Fruit fly (Drosophila melanogaster) whole organism, embryonic: Measurements from ENCODE around the gene CG3104.

Source experiments
- ATbp ChIP-seq: fragments of 200-800 bp; sonication (Bioruptor generic); optimal IDR thresholded peaks from 2 replicates; lab custom pipeline; 2017; ENCODE audit warnings: missing biosample characterization, mild to moderate bottlenecking, missing genetic modification characterization, missing genetic modification reagents
- Ada2b ChIP-seq: fragments of 200-800 bp; sonication (Bioruptor generic); IDR thresholded peaks from 2 replicates; pipeline ENCODE4 v1.3.6; 2022; ENCODE audit warnings: missing biosample characterization, missing genetic modification characterization
- Asciz ChIP-seq: fragments of 200-800 bp; sonication (Bioruptor generic); optimal IDR thresholded peaks from 2 replicates; lab custom pipeline; 2017; ENCODE audit warnings: missing biosample characterization, mild to moderate bottlenecking, missing genetic modification characterization, missing genetic modification reagents
- CG10543 ChIP-seq: fragments of 200-800 bp; sonication (Bioruptor generic); optimal IDR thresholded peaks from 3 replicates; lab custom pipeline; 2017; ENCODE audit warnings: missing biosample characterization, mild to moderate bottlenecking, missing genetic modification characterization, moderate library complexity
- CG12155 ChIP-seq: fragments of 200-800 bp; sonication (Bioruptor generic); optimal IDR thresholded peaks from 3 replicates; lab custom pipeline; 2016; ENCODE audit warnings: missing biosample characterization, missing genetic modification characterization
- CG13894 ChIP-seq: fragments of 200-800 bp; sonication (Bioruptor generic); optimal IDR thresholded peaks from 3 replicates; lab custom pipeline; 2018; ENCODE audit warnings: missing biosample characterization, mild to moderate bottlenecking, missing genetic modification characterization, moderate library complexity
- CG14710 ChIP-seq: fragments of 200-800 bp; sonication (Bioruptor generic); optimal IDR thresholded peaks from 3 replicates; lab custom pipeline; 2019; ENCODE audit warnings: missing biosample characterization, mild to moderate bottlenecking, missing genetic modification characterization, moderate library complexity
- CG17328 ChIP-seq: fragments of 200-800 bp; sonication (Bioruptor generic); IDR thresholded peaks from 2 replicates; pipeline ENCODE4 v1.3.6; 2022; ENCODE audit warnings: missing biosample characterization, missing genetic modification characterization
- CG17612 ChIP-seq: fragments of 200-800 bp; sonication (Bioruptor generic); IDR thresholded peaks from 2 replicates; pipeline ENCODE4 v1.3.6; 2022; ENCODE audit warnings: missing biosample characterization, missing genetic modification characterization
- CG18599 ChIP-seq: fragments of 200-800 bp; sonication (Bioruptor generic); optimal IDR thresholded peaks from 3 replicates; lab custom pipeline; 2017; ENCODE audit warnings: missing biosample characterization, missing genetic modification characterization, mild to moderate bottlenecking, moderate library complexity, missing genetic modification reagents
- CG30403 ChIP-seq: fragments of 200-800 bp; sonication (Bioruptor generic); optimal IDR thresholded peaks from 3 replicates; lab custom pipeline; 2016; ENCODE audit warnings: missing biosample characterization, missing genetic modification characterization
- CG32767 ChIP-seq: fragments of 200-800 bp; sonication (Bioruptor generic); IDR thresholded peaks from 2 replicates; pipeline ENCODE4 v1.3.6; 2022; ENCODE audit warnings: missing biosample characterization, missing genetic modification characterization
- CG4854 ChIP-seq: fragments of 200-800 bp; sonication (Bioruptor generic); optimal IDR thresholded peaks from 2 replicates; lab custom pipeline; 2016; ENCODE audit warnings: missing biosample characterization, missing genetic modification characterization, inconsistent platforms
- CG7372 ChIP-seq: fragments of 200-800 bp; sonication (Bioruptor generic); IDR thresholded peaks from 2 replicates; pipeline ENCODE4 v1.3.6; 2022; ENCODE audit warnings: missing biosample characterization, missing genetic modification characterization
- CG7839 ChIP-seq: fragments of 200-800 bp; sonication (Bioruptor generic); optimal IDR thresholded peaks from 3 replicates; lab custom pipeline; 2018; ENCODE audit warnings: missing biosample characterization, mild to moderate bottlenecking, missing genetic modification characterization, moderate library complexity
- CG9609 ChIP-seq: fragments of 200-800 bp; sonication (Bioruptor generic); optimal IDR thresholded peaks from 3 replicates; lab custom pipeline; 2016; ENCODE audit warnings: missing biosample characterization, missing genetic modification characterization
- CG9727 ChIP-seq: fragments of 200-800 bp; sonication (Bioruptor generic); optimal IDR thresholded peaks from 3 replicates; lab custom pipeline; 2017; ENCODE audit warnings: missing biosample characterization, mild to moderate bottlenecking, missing genetic modification characterization
- CG9817 ChIP-seq: fragments of 200-800 bp; sonication (Bioruptor generic); optimal IDR thresholded peaks from 2 replicates; lab custom pipeline; 2018; ENCODE audit warnings: missing biosample characterization, mild to moderate bottlenecking, missing genetic modification characterization, moderate library complexity
- D19B ChIP-seq: fragments of 200-800 bp; sonication (Bioruptor generic); optimal IDR thresholded peaks from 2 replicates; lab custom pipeline; 2017; ENCODE audit warnings: missing biosample characterization, mild to moderate bottlenecking, missing genetic modification characterization
- H15 ChIP-seq: fragments of 200-800 bp; sonication (Bioruptor generic); IDR thresholded peaks from 3 replicates; pipeline ENCODE4 v1.3.6; 2022; ENCODE audit warnings: missing biosample characterization, missing genetic modification characterization
- Hand ChIP-seq: fragments of 200-800 bp; sonication (Bioruptor generic); optimal IDR thresholded peaks from 2 replicates; lab custom pipeline; 2017; ENCODE audit warnings: mild to moderate bottlenecking, missing biosample characterization, missing genetic modification reagents, missing genetic modification characterization
- Hmr ChIP-seq: fragments of 200-800 bp; sonication (Bioruptor generic); optimal IDR thresholded peaks from 3 replicates; lab custom pipeline; 2017; ENCODE audit warnings: mild to moderate bottlenecking, missing biosample characterization, missing genetic modification reagents, missing genetic modification characterization
- Hr3 ChIP-seq: fragments of 200-800 bp; sonication (Bioruptor generic); optimal IDR thresholded peaks from 3 replicates; lab custom pipeline; 2016; ENCODE audit warnings: missing biosample characterization, missing genetic modification characterization
- Hr51 ChIP-seq, 2 experiments: fragments of 200-800 bp; sonication (Bioruptor generic); optimal IDR thresholded peaks; 2 replicates in 1 of 2; 3 replicates in 1 of 2; lab custom pipeline; 2016 to 2018; ENCODE audit warnings: missing biosample characterization in 2 of 2, missing genetic modification characterization in 2 of 2, mild to moderate bottlenecking in 1 of 2, moderate library complexity in 1 of 2
- Mad ChIP-seq: fragments of 200-800 bp; sonication (Bioruptor generic); optimal IDR thresholded peaks from 2 replicates; lab custom pipeline; 2016; ENCODE audit warnings: missing biosample characterization, missing genetic modification characterization
- Med ChIP-seq: fragments of 200-800 bp; sonication (Bioruptor generic); peaks from one replicate; lab custom pipeline; 2016; ENCODE audit warnings: missing biosample characterization, missing genetic modification characterization, mild to moderate bottlenecking, inconsistent platforms, moderate library complexity
- abd-A ChIP-seq: fragments of 200-800 bp; sonication (Bioruptor generic); optimal IDR thresholded peaks from 3 replicates; lab custom pipeline; 2019; ENCODE audit warnings: missing biosample characterization, mild to moderate bottlenecking, missing genetic modification characterization, moderate library complexity
- ac ChIP-seq: fragments of 200-800 bp; sonication (Bioruptor generic); optimal IDR thresholded peaks from 3 replicates; lab custom pipeline; 2017; ENCODE audit warnings: missing biosample characterization, mild to moderate bottlenecking, missing genetic modification characterization
- caup ChIP-seq: fragments of 200-800 bp; sonication (Bioruptor generic); optimal IDR thresholded peaks from 3 replicates; lab custom pipeline; 2017; ENCODE audit warnings: missing biosample characterization, mild to moderate bottlenecking, missing genetic modification characterization, moderate library complexity; ENCODE audit not compliant: severe bottlenecking
- ci ChIP-seq: fragments of 200-800 bp; sonication (Bioruptor generic); IDR thresholded peaks from 3 replicates; pipeline ENCODE4 v1.3.6; 2022; ENCODE audit warnings: missing biosample characterization, missing genetic modification characterization
- croc ChIP-seq: fragments of 200-800 bp; sonication (Bioruptor generic); conservative IDR thresholded peaks from 3 replicates; pipeline ENCODE4 v1.3.6; 2022; ENCODE audit warnings: missing biosample characterization, missing genetic modification characterization
- da ChIP-seq: fragments of 200-800 bp; sonication (Bioruptor generic); optimal IDR thresholded peaks from 2 replicates; lab custom pipeline; 2016; ENCODE audit warnings: missing biosample characterization, missing genetic modification characterization
- dan ChIP-seq: fragments of 200-800 bp; sonication (Bioruptor generic); IDR thresholded peaks from 2 replicates; pipeline ENCODE4 v1.3.6; 2022; ENCODE audit warnings: missing biosample characterization, missing genetic modification characterization
- disco-r ChIP-seq: fragments of 200-800 bp; sonication (Bioruptor generic); optimal IDR thresholded peaks from 2 replicates; lab custom pipeline; 2016; ENCODE audit warnings: missing biosample characterization, missing genetic modification characterization
- esg ChIP-seq: fragments of 200-800 bp; sonication (Bioruptor generic); conservative IDR thresholded peaks from 2 replicates; pipeline ENCODE4 v1.3.6; 2022; ENCODE audit warnings: missing biosample characterization, missing genetic modification characterization
- lmd ChIP-seq: fragments of 200-800 bp; sonication (Bioruptor generic); IDR thresholded peaks from 2 replicates; pipeline ENCODE4 v1.3.6; 2022; ENCODE audit warnings: missing biosample characterization, missing genetic modification characterization
- luna ChIP-seq: fragments of 200-800 bp; sonication (Bioruptor generic); optimal IDR thresholded peaks from 2 replicates; lab custom pipeline; 2016; ENCODE audit warnings: missing biosample characterization, missing genetic modification characterization
- maf-S ChIP-seq: fragments of 200-800 bp; sonication (Bioruptor generic); optimal IDR thresholded peaks from 2 replicates; lab custom pipeline; 2016; ENCODE audit warnings: missing biosample characterization, missing genetic modification characterization
- mld ChIP-seq: fragments of 200-800 bp; sonication (Bioruptor generic); IDR thresholded peaks from 3 replicates; pipeline ENCODE4 v1.3.6; 2022; ENCODE audit warnings: missing biosample characterization, missing genetic modification characterization; ENCODE audit not compliant: partially characterized antibody
- pb ChIP-seq: fragments of 200-800 bp; sonication (Bioruptor generic); optimal IDR thresholded peaks from 3 replicates; lab custom pipeline; 2016; ENCODE audit warnings: missing biosample characterization, missing genetic modification characterization
- peb ChIP-seq: fragments of 200-800 bp; sonication (Bioruptor generic); IDR thresholded peaks from 2 replicates; pipeline ENCODE4 v1.3.6; 2022; ENCODE audit warnings: missing biosample characterization, missing genetic modification characterization
- pum ChIP-seq: fragments of 200-800 bp; sonication (Bioruptor generic); optimal IDR thresholded peaks from 2 replicates; lab custom pipeline; 2016; ENCODE audit warnings: missing biosample characterization, missing genetic modification characterization
- ranshi ChIP-seq: fragments of 200-800 bp; sonication (Bioruptor generic); IDR thresholded peaks from 2 replicates; pipeline ENCODE4 v1.3.6; 2022; ENCODE audit warnings: missing biosample characterization, missing genetic modification characterization
- sna ChIP-seq: fragments of 200-800 bp; sonication (Bioruptor generic); IDR thresholded peaks from 2 replicates; pipeline ENCODE4 v1.3.6; 2022; ENCODE audit warnings: missing biosample characterization, missing genetic modification characterization; ENCODE audit not compliant: partially characterized antibody
- sqz ChIP-seq: fragments of 200-800 bp; sonication (Bioruptor generic); optimal IDR thresholded peaks from 3 replicates; lab custom pipeline; 2018; ENCODE audit warnings: missing biosample characterization, mild to moderate bottlenecking, missing genetic modification characterization
- sr ChIP-seq: fragments of 200-800 bp; sonication (Bioruptor generic); IDR thresholded peaks from 3 replicates; pipeline ENCODE4 v1.3.6; 2022; ENCODE audit warnings: missing biosample characterization, missing genetic modification characterization
- stwl ChIP-seq: fragments of 200-800 bp; sonication (Bioruptor generic); optimal IDR thresholded peaks from 3 replicates; lab custom pipeline; 2018; ENCODE audit warnings: missing biosample characterization, mild to moderate bottlenecking, missing genetic modification characterization, moderate library complexity
- tin ChIP-seq: fragments of 200-800 bp; sonication (Bioruptor generic); optimal IDR thresholded peaks from 3 replicates; lab custom pipeline; 2016; ENCODE audit warnings: missing biosample characterization, missing genetic modification characterization
- twi ChIP-seq: fragments of 200-800 bp; optimal IDR thresholded peaks from 2 replicates; lab custom pipeline; 2019; ENCODE audit warnings: missing biosample characterization, mild to moderate bottlenecking, missing genetic modification characterization, moderate library complexity
- zen ChIP-seq: fragments of 200-800 bp; sonication (Bioruptor generic); optimal IDR thresholded peaks from 3 replicates; lab custom pipeline; 2018; ENCODE audit warnings: missing biosample characterization, mild to moderate bottlenecking, missing genetic modification characterization, moderate library complexity

Gene CG3104

dm6 chr2L:2861885-2862620 is 6.5 kb upstream of the CG3104 start (continued):
- peak; percentile 23 for TF ChIP-seq CG9727 (GFP tag; lab: Kevin White, UChicago)
- TF ChIP-seq twi (tag; lab: Kevin White, UChicago): peak; percentile 52
- no peak for TF ChIP-seq CG14710
- peak; percentile 99 for TF ChIP-seq CG17328 (GFP tag; lab: Robert Waterston, UW)
- TF ChIP-seq D19B (GFP tag; lab: Kevin White, UChicago): no peak
- no peak for TF ChIP-seq ATbp (GFP tag; lab: Kevin White, UChicago)
- TF ChIP-seq Asciz (GFP tag; lab: Kevin White, UChicago): no peak
- no peak for TF ChIP-seq Mad (GFP tag; lab: Kevin White, UChicago)
- TF ChIP-seq Med: peak; percentile 77
- TF ChIP-seq CG10543 (GFP tag; lab: Kevin White, UChicago): peak; percentile 35
- TF ChIP-seq tin: no peak
- TF ChIP-seq Ada2b: no peak
- TF ChIP-seq ci: no peak; the same call in none of the 3 replicates
- no peak for TF ChIP-seq H15 (GFP tag; lab: Robert Waterston, UW)
- TF ChIP-seq mld: peak; percentile 62; the same call in 1 of the 3 replicates
- peak; percentile 25 for TF ChIP-seq CG13894 (tag; lab: Kevin White, UChicago)
- no peak for TF ChIP-seq CG9609
- TF ChIP-seq lmd (GFP tag; lab: Robert Waterston, UW): no peak
- no peak for TF ChIP-seq CG7372 (GFP tag; lab: Robert Waterston, UW)
- no peak for TF ChIP-seq CG32767 (GFP tag; lab: Robert Waterston, UW)
- no peak for TF ChIP-seq CG30403
- peak; percentile 71 for TF ChIP-seq CG18599 (GFP tag; lab: Kevin White, UChicago)
- TF ChIP-seq pb (GFP tag; lab: Kevin White, UChicago): no peak
- TF ChIP-seq CG9817 (tag; lab: Kevin White, UChicago): no peak
- no peak for TF ChIP-seq maf-S (GFP tag; lab: Kevin White, UChicago)
- TF ChIP-seq zen (tag; lab: Kevin White, UChicago): no peak
- no peak for TF ChIP-seq da (GFP tag; lab: Kevin White, UChicago)
- TF ChIP-seq caup (GFP tag; lab: Kevin White, UChicago): peak; percentile 42
- TF ChIP-seq luna (GFP tag; lab: Kevin White, UChicago): no peak
- TF ChIP-seq sqz: peak; percentile 19
- TF ChIP-seq peb: no peak
- peak in 1 of 2 experiments; percentile 17 for TF ChIP-seq Hr51 (GFP tag; optimal IDR thresholded peaks at IDR 0.05; lab: Kevin White, UChicago)
- peak; percentile 3 for TF ChIP-seq Hmr (GFP tag; lab: Kevin White, UChicago)
- no peak for TF ChIP-seq CG4854
- no peak for TF ChIP-seq ac (GFP tag; lab: Kevin White, UChicago)
- TF ChIP-seq ranshi (GFP tag; lab: Robert Waterston, UW): no peak
- TF ChIP-seq dan (GFP tag; lab: Robert Waterston, UW): no peak
- no peak for TF ChIP-seq pum (GFP tag; lab: Kevin White, UChicago)
- TF ChIP-seq stwl (tag; lab: Kevin White, UChicago): no peak
- TF ChIP-seq croc: no peak
- TF ChIP-seq sna: 0 out of 2 replicates have a peak, but pooled peaks have one; percentile 39
- no peak for TF ChIP-seq Hr3 (GFP tag; lab: Kevin White, UChicago)
- peak; percentile 15 for TF ChIP-seq CG7839 (tag; lab: Kevin White, UChicago)
- TF ChIP-seq esg (GFP tag; lab: Robert Waterston, UW): no peak
- no peak for TF ChIP-seq CG17612 (GFP tag; lab: Robert Waterston, UW)
- no peak for TF ChIP-seq disco-r (GFP tag; lab: Kevin White, UChicago)
- no peak for TF ChIP-seq CG12155 (GFP tag; lab: Kevin White, UChicago)
- TF ChIP-seq Hand: no peak
- peak; percentile 73 for TF ChIP-seq abd-A
- no peak for TF ChIP-seq sr
